Fruit fly (Drosophila melanogaster): ENCODE data around the gene ntc.
A peak's percentile ranks its signal among the peaks of the same experiment; 100 is the strongest.

ntc gene

dm6 chr3L:3802677-3803076 lies 3.6 kb downstream of the ntc start (continued):
- TF ChIP-seq CG17186 (GFP tag; optimal IDR thresholded peaks at IDR 0.05) (no peak), Oaz (GFP tag; IDR thresholded peaks at IDR 0.05) (peak; percentile 65), CG14050 (GFP tag; IDR thresholded peaks at IDR 0.05) (peak; percentile 73), cato (GFP tag; optimal IDR thresholded peaks at IDR 0.05; ENCODE audit: borderline replicate concordance) (peak; percentile 9), CG5953 (GFP tag; IDR thresholded peaks at IDR 0.05) (no peak), ase (GFP tag; IDR thresholded peaks at IDR 0.05) (peak; percentile 80), Elba2 (GFP tag; optimal IDR thresholded peaks at IDR 0.05) (no peak), crol (GFP tag; IDR thresholded peaks at IDR 0.05) (peak; percentile 31; the same call in 1 of the 2 replicates), dysf (GFP tag; IDR thresholded peaks at IDR 0.05) (peak; percentile 88), CG14860 (GFP tag; IDR thresholded peaks at IDR 0.05; ENCODE audit: partially characterized antibody) (no peak), aop (GFP tag; IDR thresholded peaks at IDR 0.05) (0 out of 2 replicates have a peak, but pooled peaks have one; percentile 29), CG12219 (GFP tag; optimal IDR thresholded peaks at IDR 0.05) (peak; percentile 78), sima (GFP tag; optimal IDR thresholded peaks at IDR 0.05) (peak; percentile 1), CG12769 (tag; optimal IDR thresholded peaks at IDR 0.05) (peak; percentile 92), CG16863 (GFP tag; optimal IDR thresholded peaks at IDR 0.05) (peak; percentile 66), CG12744 (GFP tag; optimal IDR thresholded peaks at IDR 0.05) (peak; percentile 55), exex (tag; optimal IDR thresholded peaks at IDR 0.05) (peak; percentile 39), CkIIα-i1 (GFP tag; IDR thresholded peaks at IDR 0.05) (no peak; the same call in 1 of the 2 replicates), CG7745 (tag; optimal IDR thresholded peaks at IDR 0.05) (no peak), bigmax (GFP tag; optimal IDR thresholded peaks at IDR 0.05) (no peak), sr (GFP tag; IDR thresholded peaks at IDR 0.05) (no peak), pum (GFP tag; optimal IDR thresholded peaks at IDR 0.05) (peak; percentile 50), HLH54F (GFP tag; optimal IDR thresholded peaks at IDR 0.05) (peak; percentile 79), zf30C (GFP tag; optimal IDR thresholded peaks at IDR 0.05) (peak; percentile 81), Chrac-16 (GFP tag; optimal IDR thresholded peaks at IDR 0.05) (peak; percentile 56), CG9609 (GFP tag; optimal IDR thresholded peaks at IDR 0.05) (peak; percentile 75), ap (GFP tag; IDR thresholded peaks at IDR 0.05) (0 out of 2 replicates have a peak, but pooled peaks have one; percentile 41), CG3065 (GFP tag; optimal IDR thresholded peaks at IDR 0.05) (no peak), CG4328 (GFP tag; optimal IDR thresholded peaks at IDR 0.05) (no peak), CG17912 (GFP tag; optimal IDR thresholded peaks at IDR 0.05) (no peak), tgo (GFP tag; IDR thresholded peaks at IDR 0.05) (peak; percentile 81), Mes4 (GFP tag; optimal IDR thresholded peaks at IDR 0.05) (peak; percentile 54), sug (tag; optimal IDR thresholded peaks at IDR 0.05) (peak; percentile 84), inv (GFP tag; IDR thresholded peaks at IDR 0.05; ENCODE audit: partially characterized antibody) (no peak), CG15269 (tag; optimal IDR thresholded peaks at IDR 0.05) (peak; percentile 84), CG17328 (GFP tag; IDR thresholded peaks at IDR 0.05) (peak; percentile 73), CG8281 (tag; optimal IDR thresholded peaks at IDR 0.05) (peak; percentile 2), pb (GFP tag; optimal IDR thresholded peaks at IDR 0.05) (peak; percentile 56), Usf (GFP tag; optimal IDR thresholded peaks at IDR 0.05) (no peak), CG18262 (tag; optimal IDR thresholded peaks at IDR 0.05) (peak; percentile 48), Hand (GFP tag; optimal IDR thresholded peaks at IDR 0.05) (peak; percentile 93), Sry-β (GFP tag; optimal IDR thresholded peaks at IDR 0.05) (no peak), gcm (GFP tag; optimal IDR thresholded peaks at IDR 0.05) (peak; percentile 80), CG12299 (tag; optimal IDR thresholded peaks at IDR 0.05) (peak; percentile 49), bowl (GFP tag; IDR thresholded peaks at IDR 0.05) (0 out of 2 replicates have a peak, but pooled peaks have one; percentile 31), hkb (optimal IDR thresholded peaks at IDR 0.05) (no peak), hkb (GFP tag; IDR thresholded peaks at IDR 0.05) (peak; percentile 87), maf-S (GFP tag; optimal IDR thresholded peaks at IDR 0.05) (peak; percentile 23), CG9932 (GFP tag; IDR thresholded peaks at IDR 0.05) (peak; percentile 84), Atf3 (GFP tag; optimal IDR thresholded peaks at IDR 0.05) (peak; percentile 35), Kr (GFP tag; optimal IDR thresholded peaks at IDR 0.05) (no peak), CG12236 (GFP tag; optimal IDR thresholded peaks at IDR 0.05) (peak; percentile 44)
